Worm (Caenorhabditis elegans) whole organism, young adult: ENCODE data around the gene fbxa-1.

Experiments used
- C17E4.6 ChIP-seq: fragments of 200-800 bp; sonication (Bioruptor generic); IDR thresholded peaks from 2 replicates; pipeline ENCODE4 v1.3.6; 2022; ENCODE audit warnings: missing genetic modification reagents, missing genetic modification characterization, missing compliant biosample characterization
- F10E7.11 ChIP-seq: sonication (generic microtip); optimal IDR thresholded peaks from 2 replicates; lab custom pipeline; 2017; ENCODE audit warnings: mild to moderate bottlenecking, missing genetic modification characterization, moderate library complexity, missing compliant biosample characterization
- F22D6.2 ChIP-seq: sonication (generic microtip); optimal IDR thresholded peaks from 2 replicates; lab custom pipeline; 2016; ENCODE audit warnings: mild to moderate bottlenecking, missing genetic modification characterization, missing compliant biosample characterization
- F33H1.4 ChIP-seq: fragments of 200-800 bp; sonication (Bioruptor generic); IDR thresholded peaks from 2 replicates; pipeline ENCODE4 v1.3.6; 2022; ENCODE audit warnings: missing genetic modification reagents, missing genetic modification characterization, missing compliant biosample characterization
- F52B5.7 ChIP-seq: sonication (generic microtip); optimal IDR thresholded peaks from 2 replicates; lab custom pipeline; 2016; ENCODE audit warnings: mild to moderate bottlenecking, missing genetic modification characterization, missing compliant biosample characterization
- Y53F4B.3 ChIP-seq: fragments of 200-800 bp; sonication (Bioruptor generic); IDR thresholded peaks from 2 replicates; pipeline ENCODE4 v1.3.6; 2022; ENCODE audit warnings: missing genetic modification reagents, missing genetic modification characterization, missing compliant biosample characterization
- Y67H2A.10 ChIP-seq: fragments of 200-800 bp; sonication (Bioruptor generic); conservative IDR thresholded peaks from 2 replicates; pipeline ENCODE4 v1.3.6; 2022; ENCODE audit warnings: missing genetic modification reagents, missing genetic modification characterization, missing compliant biosample characterization
- atf-7 ChIP-seq: sonication (generic microtip); optimal IDR thresholded peaks from 2 replicates; lab custom pipeline; 2017; ENCODE audit warnings: mild to moderate bottlenecking, missing genetic modification characterization, missing compliant biosample characterization
- attf-3 ChIP-seq: fragments of 200-800 bp; sonication (Bioruptor generic); conservative IDR thresholded peaks from 2 replicates; pipeline ENCODE4 v1.3.6; 2022; ENCODE audit warnings: missing genetic modification reagents, missing genetic modification characterization, missing compliant biosample characterization
- attf-6 ChIP-seq: fragments of 200-800 bp; sonication (Bioruptor generic); IDR thresholded peaks from 2 replicates; pipeline ENCODE4 v1.3.6; 2022; ENCODE audit warnings: missing genetic modification reagents, missing genetic modification characterization, missing compliant biosample characterization
- ccch-3 ChIP-seq: fragments of 200-800 bp; sonication (Bioruptor generic); optimal IDR thresholded peaks from 2 replicates; lab custom pipeline; 2018; ENCODE audit warnings: mild to moderate bottlenecking, missing genetic modification characterization, missing compliant biosample characterization
- ceh-100 ChIP-seq: fragments of 200-800 bp; sonication (Bioruptor generic); IDR thresholded peaks from 2 replicates; pipeline ENCODE4 v1.3.6; 2022; ENCODE audit warnings: missing genetic modification reagents, missing genetic modification characterization, missing compliant biosample characterization
- ceh-58 ChIP-seq: fragments of 200-800 bp; sonication (Bioruptor generic); IDR thresholded peaks from 2 replicates; pipeline ENCODE4 v1.3.6; 2022; ENCODE audit warnings: missing genetic modification characterization, missing compliant biosample characterization
- egrh-3 ChIP-seq: fragments of 200-800 bp; sonication (Bioruptor generic); IDR thresholded peaks from 2 replicates; pipeline ENCODE4 v1.3.6; 2022; ENCODE audit warnings: missing genetic modification reagents, missing genetic modification characterization, missing compliant biosample characterization
- him-1 ChIP-seq: sonication (generic microtip); optimal IDR thresholded peaks from 2 replicates; lab custom pipeline; 2016; ENCODE audit warnings: missing genotype, missing genetic modification reagents, missing genetic modification characterization, missing compliant biosample characterization
- hrde-1 ChIP-seq: sonication (generic microtip); optimal IDR thresholded peaks from 2 replicates; lab custom pipeline; 2016; ENCODE audit warnings: missing genetic modification characterization, mild to moderate bottlenecking, missing compliant biosample characterization, moderate library complexity, missing genotype, missing genetic modification reagents, borderline replicate concordance
- hsf-1 ChIP-seq: fragments of 200-800 bp; sonication (Bioruptor generic); IDR thresholded peaks from 2 replicates; pipeline ENCODE4 v1.3.6; 2022; ENCODE audit warnings: missing genetic modification reagents, missing genetic modification characterization, missing compliant biosample characterization
- let-607 ChIP-seq, 2 experiments: fragments of 200-800 bp in 1 of 2; sonication (Bioruptor generic) in 1 of 2; sonication (generic microtip) in 1 of 2; optimal IDR thresholded peaks; 2 replicates each; lab custom pipeline; 2016 to 2018; ENCODE audit warnings: mild to moderate bottlenecking in 2 of 2, missing compliant biosample characterization in 2 of 2, missing genetic modification characterization in 2 of 2, moderate library complexity in 2 of 2, missing genotype in 1 of 2
- lin-40 ChIP-seq: sonication (generic microtip); optimal IDR thresholded peaks from 2 replicates; lab custom pipeline; 2016; ENCODE audit warnings: missing genetic modification characterization, mild to moderate bottlenecking, missing compliant biosample characterization, missing genotype, missing genetic modification reagents
- lsl-1 ChIP-seq: fragments of 200-800 bp; sonication (Bioruptor generic); optimal IDR thresholded peaks from 2 replicates; lab custom pipeline; 2018; ENCODE audit warnings: mild to moderate bottlenecking, missing genetic modification characterization, moderate library complexity, missing compliant biosample characterization
- madf-3 ChIP-seq: fragments of 200-800 bp; sonication (Bioruptor generic); IDR thresholded peaks from 2 replicates; pipeline ENCODE4 v1.3.6; 2022; ENCODE audit warnings: missing genetic modification reagents, missing genetic modification characterization, missing compliant biosample characterization
- madf-6 ChIP-seq: fragments of 200-800 bp; sonication (Bioruptor generic); IDR thresholded peaks from 2 replicates; pipeline ENCODE4 v1.3.6; 2022; ENCODE audit warnings: missing genetic modification reagents, missing genetic modification characterization, missing compliant biosample characterization
- madf-8 ChIP-seq: fragments of 200-800 bp; sonication (Bioruptor generic); conservative IDR thresholded peaks from 2 replicates; pipeline ENCODE4 v1.3.6; 2022; ENCODE audit warnings: missing genetic modification reagents, missing genetic modification characterization, missing compliant biosample characterization
- mxl-1 ChIP-seq: sonication (generic microtip); optimal IDR thresholded peaks from 2 replicates; lab custom pipeline; 2016; ENCODE audit warnings: missing genetic modification characterization, missing compliant biosample characterization
- nfyb-1 ChIP-seq: fragments of 200-800 bp; sonication (Bioruptor generic); IDR thresholded peaks from 2 replicates; pipeline ENCODE4 v1.3.6; 2022; ENCODE audit warnings: missing genetic modification reagents, missing genetic modification characterization, missing compliant biosample characterization
- nhr-80 ChIP-seq: sonication (generic microtip); optimal IDR thresholded peaks from 2 replicates; lab custom pipeline; 2016; ENCODE audit warnings: missing genetic modification characterization, missing compliant biosample characterization
- sdz-38 ChIP-seq: sonication (generic microtip); optimal IDR thresholded peaks from 2 replicates; lab custom pipeline; 2016; ENCODE audit warnings: missing genotype, missing genetic modification characterization, missing compliant biosample characterization
- snpc-3.4 ChIP-seq: sonication (generic microtip); optimal IDR thresholded peaks from 2 replicates; lab custom pipeline; 2017; ENCODE audit warnings: missing genetic modification characterization, mild to moderate bottlenecking, missing compliant biosample characterization, antibody characterized with exemption, moderate library complexity, missing genotype, missing genetic modification reagents
- tlf-1 ChIP-seq: fragments of 200-800 bp; sonication (Bioruptor generic); optimal IDR thresholded peaks from 2 replicates; lab custom pipeline; 2018; ENCODE audit warnings: mild to moderate bottlenecking, missing genetic modification characterization, missing compliant biosample characterization
- unc-130 ChIP-seq: sonication (generic microtip); optimal IDR thresholded peaks from 2 replicates; lab custom pipeline; 2016; ENCODE audit warnings: missing genetic modification reagents, missing genetic modification characterization, missing compliant biosample characterization
- zfh-2 ChIP-seq: fragments of 200-800 bp; sonication (Bioruptor generic); conservative IDR thresholded peaks from 2 replicates; pipeline ENCODE4 v1.3.6; 2022; ENCODE audit warnings: missing genetic modification reagents, missing genetic modification characterization, missing compliant biosample characterization
- ztf-22 ChIP-seq: fragments of 200-800 bp; sonication (Bioruptor generic); optimal IDR thresholded peaks from 2 replicates; lab custom pipeline; 2018; ENCODE audit warnings: mild to moderate bottlenecking, missing genetic modification characterization, moderate library complexity, missing compliant biosample characterization
- ztf-26 ChIP-seq: sonication (generic microtip); optimal IDR thresholded peaks from 2 replicates; lab custom pipeline; 2017; ENCODE audit warnings: missing genetic modification characterization, missing compliant biosample characterization

fbxa-1 gene

ce11 chrIII:2328612-2329011, 20.7 kb upstream of the fbxa-1 start:
- no peak for TF ChIP-seq C17E4.6 (GFP tag; lab: Robert Waterston, UW)
- TF ChIP-seq madf-8 (GFP tag; lab: Robert Waterston, UW), result no peak
- no peak for TF ChIP-seq Y53F4B.3 (GFP tag; lab: Robert Waterston, UW)
- no peak for TF ChIP-seq F52B5.7 (tag; lab: Kevin White, UChicago)
- no peak for TF ChIP-seq ccch-3 (GFP tag; lab: Kevin White, UChicago)
- TF ChIP-seq lin-40 (tag; lab: Kevin White, UChicago), result no peak
- TF ChIP-seq unc-130 (GFP tag; lab: Kevin White, UChicago), result no peak
- no peak for TF ChIP-seq lsl-1 (GFP tag; lab: Kevin White, UChicago)
- no peak for TF ChIP-seq F10E7.11 (tag; lab: Kevin White, UChicago)
- no peak for TF ChIP-seq nfyb-1 (GFP tag; lab: Robert Waterston, UW)
- TF ChIP-seq ztf-26 (tag; lab: Kevin White, UChicago), result no peak
- no peak for TF ChIP-seq madf-3 (GFP tag; lab: Robert Waterston, UW)
- TF ChIP-seq atf-7 (tag; lab: Kevin White, UChicago), result no peak
- no peak for TF ChIP-seq nhr-80
- no peak for TF ChIP-seq F22D6.2
- TF ChIP-seq F33H1.4 (GFP tag; lab: Robert Waterston, UW), result no peak
- no peak for TF ChIP-seq madf-6 (GFP tag; lab: Robert Waterston, UW)
- no peak for TF ChIP-seq let-607 (tag; optimal IDR thresholded peaks at IDR 0.05; lab: Kevin White, UChicago)
- TF ChIP-seq him-1 (tag; lab: Kevin White, UChicago), result no peak
- TF ChIP-seq sdz-38 (tag; lab: Kevin White, UChicago), result no peak

- TF ChIP-seq snpc-3.4 (tag; lab: Kevin White, UChicago), result no peak
- no peak for TF ChIP-seq ztf-22
- no peak for TF ChIP-seq attf-6 (GFP tag; lab: Robert Waterston, UW)
- no peak for TF ChIP-seq Y53F4B.3 (GFP tag; lab: Robert Waterston, UW)
- TF ChIP-seq mxl-1 (tag; lab: Kevin White, UChicago), result no peak
- no peak for TF ChIP-seq tlf-1 (GFP tag; lab: Kevin White, UChicago)
- TF ChIP-seq attf-3 (GFP tag; lab: Robert Waterston, UW), result no peak
Observed at ce11 chrIII:2324703-2325102, 16.8 kb upstream of the fbxa-1 start.

ce11 chrIII:2316439-2316838, 8.5 kb upstream of the fbxa-1 start:
- TF ChIP-seq hrde-1 (tag; lab: Kevin White, UChicago), result no peak
- peak; percentile 68; the same call in 1 of the 2 replicates for TF ChIP-seq egrh-3 (GFP tag; lab: Robert Waterston, UW)
- no peak for TF ChIP-seq Y67H2A.10 (GFP tag; lab: Robert Waterston, UW)
- no peak for TF ChIP-seq ceh-58 (GFP tag; lab: Robert Waterston, UW)
- TF ChIP-seq hsf-1 (GFP tag; lab: Robert Waterston, UW), result no peak

ce11 chrIII:2314678-2315077, 6.8 kb upstream of the fbxa-1 start:
- TF ChIP-seq ceh-100 (GFP tag; lab: Robert Waterston, UW), result no peak
- peak; percentile 63 for TF ChIP-seq egrh-3 (GFP tag; lab: Robert Waterston, UW)
- peak; percentile 78 for TF ChIP-seq zfh-2
- TF ChIP-seq ceh-58 (GFP tag; lab: Robert Waterston, UW), result no peak
